Fruit fly (Drosophila melanogaster) whole organism, embryonic: ENCODE measurements around the gene Vti1a.

ENCODE experiments used
- CG14667 ChIP-seq: fragments of 200-800 bp; sonication (Bioruptor generic); IDR thresholded peaks from 2 replicates; pipeline ENCODE4 v1.3.6; 2022; ENCODE audit warnings: missing biosample characterization, missing genetic modification characterization
- CG30020 ChIP-seq: fragments of 200-800 bp; optimal IDR thresholded peaks from 2 replicates; lab custom pipeline; 2019; ENCODE audit warnings: missing biosample characterization, mild to moderate bottlenecking, missing genetic modification characterization, moderate library complexity
- CG9215 ChIP-seq: fragments of 200-800 bp; sonication (Bioruptor generic); IDR thresholded peaks from 2 replicates; pipeline ENCODE4 v1.3.6; 2022; ENCODE audit warnings: missing biosample characterization, missing genetic modification characterization
- CTCF ChIP-seq: fragments of 200-800 bp; sonication (Bioruptor generic); optimal IDR thresholded peaks from 2 replicates; lab custom pipeline; 2017; ENCODE audit warnings: missing biosample characterization, mild to moderate bottlenecking, missing genetic modification characterization, moderate library complexity
- ERR ChIP-seq: fragments of 200-800 bp; sonication (Bioruptor generic); optimal IDR thresholded peaks from 2 replicates; lab custom pipeline; 2016; ENCODE audit warnings: missing biosample characterization, missing genetic modification characterization
- HHEX ChIP-seq: fragments of 200-800 bp; sonication (Bioruptor generic); optimal IDR thresholded peaks from 3 replicates; lab custom pipeline; 2017; ENCODE audit warnings: missing biosample characterization, mild to moderate bottlenecking, missing genetic modification characterization, missing genetic modification reagents
- Hr39 ChIP-seq: fragments of >200 bp; optimal IDR thresholded peaks from 2 replicates; lab custom pipeline; 2017
- Xbp1 ChIP-seq: fragments of 200-800 bp; sonication (Bioruptor generic); optimal IDR thresholded peaks from 3 replicates; lab custom pipeline; 2016; ENCODE audit warnings: missing biosample characterization, mild to moderate bottlenecking, missing genetic modification characterization
- fd3F ChIP-seq: fragments of 200-800 bp; sonication (Bioruptor generic); optimal IDR thresholded peaks from 2 replicates; lab custom pipeline; 2018; ENCODE audit warnings: missing biosample characterization, mild to moderate bottlenecking, missing genetic modification characterization, moderate library complexity
- hb ChIP-seq: fragments of 200-800 bp; sonication (Bioruptor generic); IDR thresholded peaks from 3 replicates; pipeline ENCODE4 v1.3.6; 2022; ENCODE audit warnings: missing biosample characterization, missing genetic modification characterization; ENCODE audit not compliant: partially characterized antibody
- pfk ChIP-seq: fragments of 200-800 bp; sonication (Bioruptor generic); optimal IDR thresholded peaks from 2 replicates; lab custom pipeline; 2018; ENCODE audit warnings: missing biosample characterization, mild to moderate bottlenecking, missing genetic modification characterization, moderate library complexity

- TF ChIP-seq CG14667 (GFP tag; lab: Robert Waterston, UW) = no peak
- no peak for TF ChIP-seq HHEX (GFP tag; lab: Kevin White, UChicago)
- no peak for TF ChIP-seq CG9215
- TF ChIP-seq fd3F (GFP tag; lab: Kevin White, UChicago) = no peak
- TF ChIP-seq pfk (GFP tag; lab: Kevin White, UChicago) = no peak
- TF ChIP-seq Xbp1 = no peak
- no peak for TF ChIP-seq Hr39 (lab: Kevin White, UChicago)
- TF ChIP-seq CG30020 (tag; lab: Kevin White, UChicago) = no peak
- TF ChIP-seq ERR = no peak
- TF ChIP-seq hb (GFP tag; lab: Robert Waterston, UW) = no peak
- TF ChIP-seq CTCF (GFP tag; lab: Kevin White, UChicago) = no peak
Measured at dm6 chr3L:721863-722262, 29.1 kb upstream of the Vti1a start.
